Worm (Caenorhabditis elegans): ENCODE data around the gene acly-2.

acly-2 gene

DNA sequence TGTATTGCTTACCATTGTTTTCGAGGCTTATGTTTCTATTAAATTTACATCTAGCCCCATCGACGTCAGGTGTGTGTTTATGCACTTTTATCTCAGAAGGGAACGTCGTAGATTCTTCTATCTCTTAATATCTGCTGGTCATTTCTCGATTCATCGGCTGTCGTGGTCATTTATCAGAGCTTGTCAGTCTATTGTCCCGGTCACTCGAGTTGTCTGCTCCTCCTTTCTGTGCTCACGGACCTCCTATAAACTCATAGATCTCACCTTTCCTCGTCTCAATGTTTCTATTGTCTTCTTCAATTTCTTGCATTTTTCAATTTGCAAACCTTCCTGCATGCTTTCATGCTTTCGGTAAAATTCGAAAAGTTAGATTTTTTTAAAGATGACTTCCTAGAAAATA, 37.9 kb downstream of the acly-2 start:
- no peak for TF ChIP-seq tlp-1 (tag; optimal IDR thresholded peaks at IDR 0.05)
- TF ChIP-seq lin-15B (tag; optimal IDR thresholded peaks at IDR 0.05): no peak

DNA sequence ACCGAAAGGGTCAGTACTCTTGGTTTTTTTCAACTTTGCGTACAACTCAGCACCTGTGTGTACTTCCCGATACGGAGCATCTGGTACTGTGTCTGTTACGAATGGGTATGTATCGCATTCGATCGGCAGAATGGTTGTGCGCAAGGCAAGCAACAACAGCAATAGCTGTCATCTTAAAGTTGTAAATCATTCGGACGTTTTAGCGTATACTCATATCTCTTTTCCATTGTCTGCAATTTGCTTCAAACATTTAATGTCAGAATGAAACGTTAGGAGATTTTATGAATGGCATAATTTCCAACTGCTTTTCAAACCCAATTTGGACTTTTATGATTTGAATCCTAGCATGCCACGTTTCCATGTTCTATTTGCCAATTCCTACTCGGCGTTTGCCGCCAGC, 40.8 kb downstream of the acly-2 start:
- no peak for TF ChIP-seq nhr-77 (tag; optimal IDR thresholded peaks at IDR 0.05)
- TF ChIP-seq nhr-237 (tag; optimal IDR thresholded peaks at IDR 0.05): no peak
- TF ChIP-seq nhr-28 (tag; optimal IDR thresholded peaks at IDR 0.05): no peak
- no peak for TF ChIP-seq fos-1 (tag; optimal IDR thresholded peaks at IDR 0.05)
- no peak for TF ChIP-seq efl-1 (optimal IDR thresholded peaks at IDR 0.05)
- peak in 1 of 2 experiments; percentile 68 for TF ChIP-seq efl-1 (GFP tag; optimal IDR thresholded peaks at IDR 0.05 in 1 of 2)
- TF ChIP-seq nhr-19 (GFP tag; conservative IDR thresholded peaks at IDR 0.05): no peak
- TF ChIP-seq swsn-7 (tag; optimal IDR thresholded peaks at IDR 0.05): no peak
- no peak for TF ChIP-seq snpc-4 (tag; optimal IDR thresholded peaks at IDR 0.05)
- TF ChIP-seq nhr-47 (tag; optimal IDR thresholded peaks at IDR 0.05): no peak

DNA sequence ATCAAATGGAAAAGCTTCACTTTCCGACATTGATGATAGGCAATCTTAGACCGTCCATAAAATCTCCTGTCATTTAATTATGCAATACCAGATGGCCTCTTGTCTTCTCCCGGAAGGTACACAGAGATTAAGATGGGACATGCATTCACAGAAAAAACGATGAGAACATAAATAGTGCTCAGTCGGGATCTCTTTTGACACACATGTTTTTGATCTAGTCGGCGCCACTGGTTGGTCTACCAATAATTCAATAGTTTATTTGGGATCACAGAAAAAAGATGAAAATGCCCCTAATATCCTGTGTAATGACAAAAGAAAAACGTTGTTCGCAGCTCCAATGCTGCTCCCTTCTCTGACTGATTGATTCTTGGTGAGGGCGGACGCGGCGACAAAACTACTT, 44.8 kb downstream of the acly-2 start:
- peak; percentile 56 for TF ChIP-seq fkh-4 (tag; optimal IDR thresholded peaks at IDR 0.05; ENCODE audit: borderline replicate concordance)
- TF ChIP-seq lin-14 (GFP tag; optimal IDR thresholded peaks at IDR 0.05): peak; percentile 38
- no peak for TF ChIP-seq swsn-7 (tag; optimal IDR thresholded peaks at IDR 0.05)
- peak; percentile 89 for TF ChIP-seq dsc-1 (tag; optimal IDR thresholded peaks at IDR 0.05)

DNA sequence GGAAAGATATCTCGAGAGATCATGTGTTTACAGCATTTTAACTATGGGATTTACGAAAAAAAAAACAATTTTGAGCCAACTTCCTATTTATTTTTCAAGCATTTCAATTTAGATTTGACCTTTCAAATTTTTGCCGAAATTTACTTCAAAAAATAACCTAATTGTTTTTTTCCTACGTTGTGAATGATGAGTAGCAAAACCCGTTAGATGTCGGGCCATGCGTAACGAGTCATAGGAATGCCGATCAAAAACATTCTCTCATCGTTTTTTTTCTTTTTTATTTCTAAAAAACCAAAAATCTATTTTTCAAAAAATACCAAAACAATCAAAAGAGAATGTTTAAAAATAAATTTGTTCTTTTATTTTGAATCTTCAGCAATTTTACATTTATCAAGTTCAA, 46.6 kb downstream of the acly-2 start:
- TF ChIP-seq ceh-82 (tag; optimal IDR thresholded peaks at IDR 0.05) (no peak), efl-3 (GFP tag; optimal IDR thresholded peaks at IDR 0.05) (no peak), snpc-4 (tag; optimal IDR thresholded peaks at IDR 0.05) (peak; percentile 96), nhr-19 (GFP tag; conservative IDR thresholded peaks at IDR 0.05) (peak; percentile 26), snu-23 (GFP tag; optimal IDR thresholded peaks at IDR 0.05) (peak; percentile 25), nhr-12 (tag; optimal IDR thresholded peaks at IDR 0.05) (no peak), alr-1 (tag; optimal IDR thresholded peaks at IDR 0.05; ENCODE audit: borderline replicate concordance) (no peak), nhr-85 (tag) (peak; percentile 73), zip-4 (GFP tag; optimal IDR thresholded peaks at IDR 0.05) (no peak), elt-2 (tag; optimal IDR thresholded peaks at IDR 0.05) (peak; percentile 14), ztf-11 (tag; optimal IDR thresholded peaks at IDR 0.05) (no peak), nhr-90 (tag; optimal IDR thresholded peaks at IDR 0.05; ENCODE audit: poor library complexity) (peak; percentile 43), nhr-71 (tag; optimal IDR thresholded peaks at IDR 0.05) (no peak), xbp-1 (tag; optimal IDR thresholded peaks at IDR 0.05) (no peak), nhr-237 (tag; optimal IDR thresholded peaks at IDR 0.05) (no peak), sptf-1 (tag; optimal IDR thresholded peaks at IDR 0.05) (no peak), mab-9 (GFP tag; IDR thresholded peaks at IDR 0.05) (no peak), nhr-28 (tag; optimal IDR thresholded peaks at IDR 0.05) (no peak), pag-3 (tag; optimal IDR thresholded peaks at IDR 0.05; ENCODE audit: borderline replicate concordance, insufficient read depth) (no peak), fkh-4 (tag; optimal IDR thresholded peaks at IDR 0.05; ENCODE audit: borderline replicate concordance) (no peak), C34B4.2 (tag; optimal IDR thresholded peaks at IDR 0.05) (no peak), ceh-88 (GFP tag; IDR thresholded peaks at IDR 0.05) (no peak), elt-3 (tag; optimal IDR thresholded peaks at IDR 0.05) (no peak), efl-1 (optimal IDR thresholded peaks at IDR 0.05) (peak in 1 of 2 experiments; percentile 2), efl-1 (GFP tag; optimal IDR thresholded peaks at IDR 0.05 in 1 of 2) (no peak), lin-15B (tag; optimal IDR thresholded peaks at IDR 0.05) (no peak), skn-1 (tag; optimal IDR thresholded peaks at IDR 0.05) (no peak)

DNA sequence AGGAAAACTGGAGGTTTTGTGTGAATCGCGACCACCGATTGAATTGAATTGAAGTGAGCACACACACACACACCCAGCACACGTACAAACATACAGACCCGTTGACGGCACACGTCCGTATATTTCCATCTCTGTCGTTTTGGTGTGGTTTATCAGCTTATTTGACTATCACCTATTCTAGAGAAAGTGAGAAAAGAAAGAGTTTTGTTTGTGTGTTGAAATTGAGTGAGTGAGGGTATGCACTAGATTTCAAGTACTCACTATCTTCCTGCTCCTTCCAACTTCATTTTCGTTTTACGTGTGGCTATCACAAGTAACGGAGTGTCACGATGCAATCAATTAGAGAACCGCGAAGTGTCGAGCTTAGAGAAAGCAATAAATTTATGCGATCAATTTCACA, 47.6 kb downstream of the acly-2 start:
- peak; percentile 15 for TF ChIP-seq nhr-20 (tag; optimal IDR thresholded peaks at IDR 0.05)
- no peak for TF ChIP-seq sup-37 (GFP tag; optimal IDR thresholded peaks at IDR 0.05)
- TF ChIP-seq fos-1 (tag; optimal IDR thresholded peaks at IDR 0.05): no peak
- TF ChIP-seq mep-1 (tag; optimal IDR thresholded peaks at IDR 0.05): no peak
- TF ChIP-seq hpl-2 (GFP tag; optimal IDR thresholded peaks at IDR 0.05): no peak
- TF ChIP-seq lin-35 (GFP tag; optimal IDR thresholded peaks at IDR 0.05): peak in 1 of 2 experiments; percentile 34
- no peak for TF ChIP-seq xbp-1 (tag; optimal IDR thresholded peaks at IDR 0.05)
- no peak for TF ChIP-seq ztf-4 (tag; optimal IDR thresholded peaks at IDR 0.05)
- no peak for TF ChIP-seq nhr-77 (tag; optimal IDR thresholded peaks at IDR 0.05)
- TF ChIP-seq fkh-4 (tag; optimal IDR thresholded peaks at IDR 0.05; ENCODE audit: borderline replicate concordance): no peak
- no peak for TF ChIP-seq hlh-17 (GFP tag; optimal IDR thresholded peaks at IDR 0.05; ENCODE audit: borderline replicate concordance)
- no peak for TF ChIP-seq ceh-88 (GFP tag; IDR thresholded peaks at IDR 0.05)
- TF ChIP-seq ceh-8 (GFP tag; optimal IDR thresholded peaks at IDR 0.05): no peak
- TF ChIP-seq grh-1 (GFP tag; IDR thresholded peaks at IDR 0.05): no peak
- no peak for TF ChIP-seq tlp-1 (tag; optimal IDR thresholded peaks at IDR 0.05)
- no peak for TF ChIP-seq efl-1 (optimal IDR thresholded peaks at IDR 0.05)
- peak in 1 of 2 experiments; percentile 12 for TF ChIP-seq efl-1 (GFP tag; optimal IDR thresholded peaks at IDR 0.05 in 1 of 2)
- no peak for TF ChIP-seq rnt-1 (tag; optimal IDR thresholded peaks at IDR 0.05)
- TF ChIP-seq elt-3 (tag; optimal IDR thresholded peaks at IDR 0.05): no peak
